Fruit fly (Drosophila melanogaster) S2 (cell line): ENCODE measurements around the gene neo.

ENCODE experiments used
- CG8478 ChIP-seq: fragments of >200 bp; optimal IDR thresholded peaks from 2 replicates; lab custom pipeline; 2018
- CTCF ChIP-seq, 2 experiments: fragments of >200 bp; optimal IDR thresholded peaks; 2 replicates each; lab custom pipeline; 2018

DNA sequence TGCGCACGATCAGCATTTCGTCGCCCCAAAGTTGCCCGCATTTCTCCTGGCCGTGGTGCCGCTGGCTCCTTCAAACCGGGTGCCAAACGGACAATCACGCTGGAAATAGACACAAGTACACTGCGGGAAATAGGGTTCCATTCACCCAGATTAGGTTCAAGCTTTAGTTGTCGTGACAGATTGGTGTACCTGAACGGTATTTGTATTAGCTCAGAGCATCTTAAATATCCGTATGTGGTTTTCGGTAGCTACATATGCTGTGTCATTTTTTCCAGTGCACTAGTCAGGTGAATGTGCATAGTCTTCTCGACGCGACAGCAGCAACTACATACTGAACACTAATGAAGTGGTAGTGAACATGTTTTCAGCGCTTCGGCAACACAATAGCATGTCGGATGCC, 28.2 kb downstream of the neo start:
- TF ChIP-seq CTCF (optimal IDR thresholded peaks at IDR 0.05; lab: Kevin White, UChicago) (no peak), CG8478 (lab: Kevin White, UChicago) (no peak)
